Fruit fly (Drosophila melanogaster): Measurements from ENCODE around the gene chinmo.

The chinmo gene

dm6 chr2L:1643252-1643864 is 7.7 kb upstream of the chinmo start (continued):
- TF ChIP-seq CG11247 (GFP tag; IDR thresholded peaks at IDR 0.05) (peak; percentile 95), Dfd (GFP tag; optimal IDR thresholded peaks at IDR 0.05) (no peak), insv (GFP tag; optimal IDR thresholded peaks at IDR 0.05) (peak in 1 of 2 experiments; percentile 79), HLH54F (GFP tag; optimal IDR thresholded peaks at IDR 0.05) (peak; percentile 88), prd (optimal IDR thresholded peaks at IDR 0.05) (no peak), prd (GFP tag; IDR thresholded peaks at IDR 0.05) (peak; percentile 97), bowl (GFP tag; IDR thresholded peaks at IDR 0.05) (peak; percentile 91), br (optimal IDR thresholded peaks at IDR 0.05) (no peak), CG7987 (GFP tag; optimal IDR thresholded peaks at IDR 0.05) (peak; percentile 90), CG15514 (GFP tag; optimal IDR thresholded peaks at IDR 0.05) (peak; percentile 93), CG1024 (GFP tag; IDR thresholded peaks at IDR 0.05) (peak; percentile 87), Doc3 (GFP tag; IDR thresholded peaks at IDR 0.05; ENCODE audit: partially characterized antibody) (no peak), CG3838 (GFP tag; optimal IDR thresholded peaks at IDR 0.05) (peak; percentile 76), CG42726 (GFP tag; IDR thresholded peaks at IDR 0.05; ENCODE audit: partially characterized antibody) (0 out of 2 replicates have a peak, but pooled peaks have one; percentile 32), cato (GFP tag; optimal IDR thresholded peaks at IDR 0.05; ENCODE audit: borderline replicate concordance) (peak; percentile 92), gcm2 (GFP tag; optimal IDR thresholded peaks at IDR 0.05) (peak; percentile 86), sug (tag; optimal IDR thresholded peaks at IDR 0.05) (peak; percentile 99), Oli (tag; optimal IDR thresholded peaks at IDR 0.05) (peak; percentile 98), grau (tag; optimal IDR thresholded peaks at IDR 0.05) (peak; percentile 98), ac (GFP tag; optimal IDR thresholded peaks at IDR 0.05) (peak; percentile 64), Sry-β (GFP tag; optimal IDR thresholded peaks at IDR 0.05) (peak; percentile 40), CG10147 (GFP tag; optimal IDR thresholded peaks at IDR 0.05) (peak; percentile 98), CTCF (GFP tag; optimal IDR thresholded peaks at IDR 0.05) (peak; percentile 71), CG6254 (GFP tag; optimal IDR thresholded peaks at IDR 0.05) (peak; percentile 95), YL-1 (GFP tag; optimal IDR thresholded peaks at IDR 0.05) (peak; percentile 88), CG4424 (GFP tag; optimal IDR thresholded peaks at IDR 0.05) (peak; percentile 97), Hr3 (GFP tag; optimal IDR thresholded peaks at IDR 0.05) (peak; percentile 95), CG4730 (GFP tag; IDR thresholded peaks at IDR 0.05) (peak; percentile 94), H15 (GFP tag; IDR thresholded peaks at IDR 0.05) (peak; percentile 91), Sin3A (optimal IDR thresholded peaks at IDR 0.05) (no peak), Dek (tag; optimal IDR thresholded peaks at IDR 0.05) (peak; percentile 98), Jarid2 (GFP tag; optimal IDR thresholded peaks at IDR 0.05) (peak; percentile 89), bigmax (GFP tag; optimal IDR thresholded peaks at IDR 0.05) (peak; percentile 45), wor (GFP tag; IDR thresholded peaks at IDR 0.05) (peak; percentile 96), CG32767 (GFP tag; IDR thresholded peaks at IDR 0.05) (peak; percentile 97), ftz-f1 (GFP tag; optimal IDR thresholded peaks at IDR 0.05) (peak; percentile 56), Six4 (GFP tag; optimal IDR thresholded peaks at IDR 0.05) (peak; percentile 89), Eip74EF (GFP tag; optimal IDR thresholded peaks at IDR 0.05) (peak in 1 of 2 experiments; percentile 97), CG33557 (GFP tag; optimal IDR thresholded peaks at IDR 0.05) (peak; percentile 78), Lim3 (GFP tag; IDR thresholded peaks at IDR 0.05) (peak; percentile 89), CG10979 (tag; optimal IDR thresholded peaks at IDR 0.05) (peak; percentile 95), caup (GFP tag; optimal IDR thresholded peaks at IDR 0.05; ENCODE audit: severe bottlenecking) (peak; percentile 98), E2f2 (GFP tag; IDR thresholded peaks at IDR 0.05) (peak; percentile 83), phol (tag; optimal IDR thresholded peaks at IDR 0.05) (peak; percentile 97), CG16863 (GFP tag; optimal IDR thresholded peaks at IDR 0.05) (peak; percentile 89), CG3281 (GFP tag; optimal IDR thresholded peaks at IDR 0.05) (peak; percentile 99), zf30C (GFP tag; optimal IDR thresholded peaks at IDR 0.05) (peak; percentile 15), Spps (tag; optimal IDR thresholded peaks at IDR 0.05) (peak; percentile 87), Pdp1 (GFP tag; optimal IDR thresholded peaks at IDR 0.05) (peak; percentile 92 to 93), CG18476 (GFP tag; optimal IDR thresholded peaks at IDR 0.05) (peak; percentile 89)
